Worm (Caenorhabditis elegans) whole organism, early embryonic: ENCODE results near the gene C25E10.17.

Experiments
- aly-1 ChIP-seq: sonication (generic microtip); optimal IDR thresholded peaks from 2 replicates; lab custom pipeline; 2016; ENCODE audit warnings: missing genetic modification characterization, missing compliant biosample characterization
- ama-1 ChIP-seq: fragments of 150-350 bp; optimal IDR thresholded peaks from 2 replicates; lab custom pipeline; 2014
- ceh-13 ChIP-seq: fragments of 200-800 bp; sonication (Bioruptor generic); optimal IDR thresholded peaks from 2 replicates; lab custom pipeline; 2018; ENCODE audit warnings: mild to moderate bottlenecking, missing genetic modification characterization, missing compliant biosample characterization
- ets-7 ChIP-seq: sonication (generic microtip); optimal IDR thresholded peaks from 2 replicates; lab custom pipeline; 2016; ENCODE audit warnings: missing genotype, missing genetic modification characterization, missing compliant biosample characterization
- flt-1 ChIP-seq: fragments of 200-800 bp; sonication (Bioruptor generic); IDR thresholded peaks from 2 replicates; pipeline ENCODE4 v1.3.6; 2022; ENCODE audit warnings: missing genetic modification characterization, missing compliant biosample characterization
- hmbx-1 ChIP-seq: sonication (generic microtip); optimal IDR thresholded peaks from 2 replicates; lab custom pipeline; 2016; ENCODE audit warnings: mild to moderate bottlenecking, missing genetic modification characterization, missing compliant biosample characterization
- hmg-4 ChIP-seq: fragments of 200-800 bp; sonication (Bioruptor generic); optimal IDR thresholded peaks from 2 replicates; lab custom pipeline; 2018; ENCODE audit warnings: mild to moderate bottlenecking, missing genetic modification characterization, missing compliant biosample characterization
- hnd-1 ChIP-seq: sonication (generic microtip); optimal IDR thresholded peaks from 2 replicates; lab custom pipeline; 2016; ENCODE audit warnings: missing genetic modification characterization, missing compliant biosample characterization
- pes-1 ChIP-seq: fragments of 200-800 bp; sonication (Bioruptor generic); IDR thresholded peaks from 2 replicates; pipeline ENCODE4 v1.3.6; 2022; ENCODE audit warnings: missing genetic modification reagents, missing genetic modification characterization, missing compliant biosample characterization
- tbx-11 ChIP-seq: fragments of 200-800 bp; sonication (Bioruptor generic); IDR thresholded peaks from 2 replicates; pipeline ENCODE4 v1.3.6; 2022; ENCODE audit warnings: missing genetic modification characterization, missing compliant biosample characterization

DNA sequence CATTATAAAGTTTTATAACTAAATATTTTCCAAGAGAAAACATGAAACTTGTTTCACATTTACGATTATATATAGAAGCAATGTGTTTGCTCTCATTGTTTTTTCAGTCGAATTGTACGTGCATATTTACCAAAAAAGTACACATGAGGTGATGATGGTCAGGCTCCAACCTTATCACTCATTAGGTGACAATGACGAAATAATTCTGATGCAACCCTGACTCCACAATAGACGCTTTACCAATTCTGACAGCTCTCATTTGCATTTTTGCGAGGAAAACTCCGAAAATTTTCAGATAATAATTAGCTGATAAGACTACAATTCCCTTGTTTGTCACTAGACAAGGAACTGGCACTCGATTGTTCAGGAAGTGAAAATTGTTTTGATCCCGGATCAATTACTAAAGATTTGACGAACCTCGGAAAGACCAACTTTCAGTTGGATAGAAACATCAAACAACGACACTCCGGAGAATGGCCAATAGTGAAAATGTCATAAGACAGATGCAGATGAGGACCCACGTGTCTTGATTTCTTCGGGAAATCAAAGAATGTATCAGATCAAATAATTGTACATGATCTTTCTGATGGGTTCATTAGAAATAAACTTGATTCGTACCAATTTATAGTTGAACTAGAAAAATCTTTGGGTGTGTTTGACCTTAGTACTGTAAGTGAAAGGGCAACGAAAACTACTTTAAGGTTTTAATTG, 31.6 kb upstream of the C25E10.17 start:
- no peak for TF ChIP-seq flt-1
- TF ChIP-seq ceh-13, result no peak
- no peak for TF ChIP-seq ama-1
- TF ChIP-seq tbx-11 (GFP tag; lab: Robert Waterston, UW), result no peak
- TF ChIP-seq pes-1 (GFP tag; lab: Robert Waterston, UW), result no peak
- no peak for TF ChIP-seq hnd-1 (tag; lab: Kevin White, UChicago)
- no peak for TF ChIP-seq hmbx-1 (tag; lab: Kevin White, UChicago)
- TF ChIP-seq aly-1, result no peak
- no peak for TF ChIP-seq hmg-4
- TF ChIP-seq ets-7 (tag; lab: Kevin White, UChicago), result no peak
